Worm (Caenorhabditis elegans) whole organism, late embryonic: ENCODE results near the gene sna-2.

Experiments used
- C08G9.2 ChIP-seq: sonication (generic microtip); optimal IDR thresholded peaks from 2 replicates; lab custom pipeline; 2016; ENCODE audit warnings: mild to moderate bottlenecking, missing genetic modification characterization, moderate library complexity, missing compliant biosample characterization
- T23F11.4 ChIP-seq: fragments of 200-800 bp; sonication (Bioruptor generic); optimal IDR thresholded peaks from 2 replicates; lab custom pipeline; 2018; ENCODE audit warnings: mild to moderate bottlenecking, missing genetic modification characterization, missing compliant biosample characterization
- ahr-1 ChIP-seq: sonication (generic microtip); optimal IDR thresholded peaks from 2 replicates; lab custom pipeline; 2016; ENCODE audit warnings: missing genetic modification characterization, missing compliant biosample characterization
- ceh-14 ChIP-seq: sonication (generic microtip); optimal IDR thresholded peaks from 2 replicates; lab custom pipeline; 2016; ENCODE audit warnings: missing genotype, missing genetic modification characterization, missing compliant biosample characterization
- ceh-18 ChIP-seq: sonication (generic microtip); optimal IDR thresholded peaks from 2 replicates; lab custom pipeline; 2016; ENCODE audit warnings: missing genetic modification characterization, missing compliant biosample characterization
- ceh-19 ChIP-seq: fragments of 200-800 bp; sonication (Bioruptor generic); optimal IDR thresholded peaks from 2 replicates; lab custom pipeline; 2018; ENCODE audit warnings: mild to moderate bottlenecking, missing genetic modification characterization, missing compliant biosample characterization
- ceh-2 ChIP-seq: sonication (generic microtip); optimal IDR thresholded peaks from 2 replicates; lab custom pipeline; 2016; ENCODE audit warnings: missing genotype, missing genetic modification characterization, missing compliant biosample characterization
- ceh-30 ChIP-seq: fragments of 150-350 bp; optimal IDR thresholded peaks from 2 replicates; lab custom pipeline; 2014; ENCODE audit warnings: missing biosample characterization, missing genetic modification characterization
- ceh-31 ChIP-seq: sonication (generic microtip); optimal IDR thresholded peaks from 2 replicates; lab custom pipeline; 2016; ENCODE audit warnings: missing genetic modification characterization, missing compliant biosample characterization
- ceh-34 ChIP-seq: sonication (generic microtip); optimal IDR thresholded peaks from 2 replicates; lab custom pipeline; 2016; ENCODE audit warnings: mild to moderate bottlenecking, missing genetic modification characterization, missing compliant biosample characterization
- che-1 ChIP-seq: sonication (generic microtip); optimal IDR thresholded peaks from 2 replicates; lab custom pipeline; 2016; ENCODE audit warnings: mild to moderate bottlenecking, missing genetic modification characterization, missing compliant biosample characterization
- dve-1 ChIP-seq: sonication (generic microtip); optimal IDR thresholded peaks from 2 replicates; lab custom pipeline; 2017; ENCODE audit warnings: antibody characterized with exemption, mild to moderate bottlenecking, missing genetic modification characterization, missing compliant biosample characterization
- elt-2 ChIP-seq: sonication (generic microtip); optimal IDR thresholded peaks from 2 replicates; lab custom pipeline; 2016; ENCODE audit warnings: missing genetic modification reagents, missing genetic modification characterization, missing compliant biosample characterization
- elt-4 ChIP-seq: sonication (generic microtip); optimal IDR thresholded peaks from 2 replicates; lab custom pipeline; 2016; ENCODE audit warnings: missing genetic modification characterization, missing compliant biosample characterization
- ets-4 ChIP-seq: sonication (generic microtip); optimal IDR thresholded peaks from 2 replicates; lab custom pipeline; 2016; ENCODE audit warnings: missing genetic modification characterization, missing compliant biosample characterization
- eyg-1 ChIP-seq: sonication (generic microtip); optimal IDR thresholded peaks from 2 replicates; lab custom pipeline; 2016; ENCODE audit warnings: missing genotype, missing genetic modification characterization, missing compliant biosample characterization
- fkh-6 ChIP-seq: sonication (generic microtip); optimal IDR thresholded peaks from 2 replicates; lab custom pipeline; 2016; ENCODE audit warnings: missing genetic modification characterization, missing compliant biosample characterization
- lin-11 ChIP-seq: fragments of 200-800 bp; sonication (Bioruptor generic); optimal IDR thresholded peaks from 2 replicates; lab custom pipeline; 2018; ENCODE audit warnings: mild to moderate bottlenecking, missing genetic modification characterization, missing compliant biosample characterization
- mec-3 ChIP-seq: sonication (generic microtip); optimal IDR thresholded peaks from 2 replicates; lab custom pipeline; 2016; ENCODE audit warnings: borderline replicate concordance, missing genetic modification characterization, missing compliant biosample characterization
- nfya-1 ChIP-seq: sonication (generic microtip); optimal IDR thresholded peaks from 2 replicates; lab custom pipeline; 2017; ENCODE audit warnings: missing genetic modification characterization, mild to moderate bottlenecking, missing compliant biosample characterization, antibody characterized with exemption, moderate library complexity
- nhr-232 ChIP-seq: sonication (generic microtip); optimal IDR thresholded peaks from 2 replicates; lab custom pipeline; 2016; ENCODE audit warnings: missing genetic modification characterization, missing compliant biosample characterization
- pag-3 ChIP-seq: sonication (generic microtip); optimal IDR thresholded peaks from 2 replicates; lab custom pipeline; 2016; ENCODE audit warnings: missing compliant biosample characterization, missing genetic modification characterization, borderline replicate concordance
- pax-1 ChIP-seq: fragments of 150-350 bp; optimal IDR thresholded peaks from 2 replicates; lab custom pipeline; 2014; ENCODE audit warnings: missing biosample characterization, missing genetic modification characterization
- pha-4 ChIP-seq: fragments of 150-350 bp; optimal IDR thresholded peaks from 2 replicates; lab custom pipeline; 2018; ENCODE audit warnings: missing biosample characterization, missing genetic modification reagents, missing genetic modification characterization
- pqm-1 ChIP-seq: sonication (generic microtip); optimal IDR thresholded peaks from 2 replicates; lab custom pipeline; 2016; ENCODE audit warnings: missing genetic modification characterization, missing compliant biosample characterization
- rnt-1 ChIP-seq: sonication (generic microtip); optimal IDR thresholded peaks from 2 replicates; lab custom pipeline; 2016; ENCODE audit warnings: missing genetic modification characterization, missing compliant biosample characterization
- sdc-2 ChIP-seq: sonication (generic microtip); optimal IDR thresholded peaks from 2 replicates; lab custom pipeline; 2016; ENCODE audit warnings: missing genotype, missing genetic modification characterization, missing compliant biosample characterization
- sox-4 ChIP-seq: sonication (generic microtip); optimal IDR thresholded peaks from 2 replicates; lab custom pipeline; 2017; ENCODE audit warnings: mild to moderate bottlenecking, missing genetic modification characterization, inconsistent platforms, missing compliant biosample characterization
- syd-9 ChIP-seq: sonication (generic microtip); optimal IDR thresholded peaks from 2 replicates; lab custom pipeline; 2016; ENCODE audit warnings: mild to moderate bottlenecking, missing genetic modification characterization, moderate library complexity, missing compliant biosample characterization
- tbx-2 ChIP-seq: sonication (generic microtip); optimal IDR thresholded peaks from 2 replicates; lab custom pipeline; 2016; ENCODE audit warnings: missing genetic modification characterization, missing compliant biosample characterization
- tbx-7 ChIP-seq: sonication (generic microtip); optimal IDR thresholded peaks from 2 replicates; lab custom pipeline; 2016; ENCODE audit warnings: missing genotype, missing genetic modification characterization, missing compliant biosample characterization
- ttx-3 ChIP-seq: sonication (generic microtip); optimal IDR thresholded peaks from 2 replicates; lab custom pipeline; 2016; ENCODE audit warnings: missing genetic modification reagents, missing genetic modification characterization, missing compliant biosample characterization
- unc-3 ChIP-seq, 2 experiments: fragments of 200-800 bp in 1 of 2; sonication (Bioruptor generic) in 1 of 2; sonication (generic microtip) in 1 of 2; conservative IDR thresholded peaks in 1 of 2; optimal IDR thresholded peaks in 1 of 2; 2 replicates each; pipeline versions ENCODE4 v1.3.6 to Lab custom; 2016 to 2022; ENCODE audit warnings: missing compliant biosample characterization in 2 of 2, missing genetic modification characterization in 2 of 2, missing genetic modification reagents in 1 of 2
- unc-42 ChIP-seq: sonication (generic microtip); optimal IDR thresholded peaks from 2 replicates; lab custom pipeline; 2016; ENCODE audit warnings: missing genotype, missing genetic modification characterization, missing compliant biosample characterization
- unc-86 ChIP-seq: sonication (generic microtip); optimal IDR thresholded peaks from 2 replicates; lab custom pipeline; 2016; ENCODE audit warnings: missing genetic modification characterization, missing compliant biosample characterization
- zip-5 ChIP-seq: sonication (generic microtip); optimal IDR thresholded peaks from 2 replicates; lab custom pipeline; 2016; ENCODE audit warnings: missing genetic modification characterization, missing compliant biosample characterization

Gene sna-2

ce11 chrIV:9777535-9777934, at the start of gene sna-2:
TSS of gene sna-2 (minus strand) at chrIV:9777634.
- TF ChIP-seq ceh-31 (tag; lab: Kevin White, UChicago), result peak; percentile 92
- peak; percentile 83 for TF ChIP-seq C08G9.2 (tag; lab: Kevin White, UChicago)
- peak; percentile 54 for TF ChIP-seq unc-42 (tag; lab: Kevin White, UChicago)
- TF ChIP-seq tbx-7, result peak; percentile 37
- peak; percentile 69 for TF ChIP-seq ceh-2
- TF ChIP-seq ceh-30, result no peak
- TF ChIP-seq ceh-14 (tag; lab: Kevin White, UChicago), result no peak
- peak; percentile 45 for TF ChIP-seq tbx-2
- TF ChIP-seq nfya-1 (tag; lab: Kevin White, UChicago), result peak; percentile 20
- no peak for TF ChIP-seq syd-9 (tag; lab: Kevin White, UChicago)
- TF ChIP-seq ets-4 (tag; lab: Kevin White, UChicago), result peak; percentile 66
- TF ChIP-seq rnt-1 (tag; lab: Kevin White, UChicago), result peak; percentile 50

- no peak for TF ChIP-seq nhr-232
- no peak for TF ChIP-seq ceh-14 (tag; lab: Kevin White, UChicago)
- TF ChIP-seq pqm-1, result no peak
- no peak for TF ChIP-seq pax-1
Observed at ce11 chrIV:9825196-9825744, 47.8 kb upstream of the sna-2 start, which contains the start of gene mtr-4. TSS of gene mtr-4 (plus strand) at chrIV:9825694.

- TF ChIP-seq fkh-6 (tag; lab: Kevin White, UChicago) (no peak), ceh-18 (tag; lab: Kevin White, UChicago) (no peak)
- TF ChIP-seq, all 69 proteins: peak for 0
Observed at ce11 chrIV:9824480-9824879, 47.0 kb upstream of the sna-2 start, which contains the start of gene catp-6. TSS of gene catp-6 (minus strand) at chrIV:9824580.

- no peak for TF ChIP-seq ceh-19 (GFP tag; lab: Kevin White, UChicago)
- peak; percentile 9 for TF ChIP-seq C08G9.2 (tag; lab: Kevin White, UChicago)
Observed at ce11 chrIV:9822585-9822984, 45.2 kb upstream of the sna-2 start.

ce11 chrIV:9821621-9822020, 44.2 kb upstream of the sna-2 start, which contains the start of gene col-123:
TSS of gene col-123 (plus strand) at chrIV:9821921.
- TF ChIP-seq sdc-2 (tag; lab: Kevin White, UChicago) (no peak), unc-42 (tag; lab: Kevin White, UChicago) (no peak), ahr-1 (tag; lab: Kevin White, UChicago) (no peak), elt-2 (tag; lab: Kevin White, UChicago) (no peak), unc-3 (GFP tag; conservative IDR thresholded peaks at IDR 0.05; lab: Robert Waterston, UW) (no peak), unc-3 (tag; optimal IDR thresholded peaks at IDR 0.05; lab: Kevin White, UChicago) (no peak), unc-86 (no peak), pag-3 (tag; lab: Kevin White, UChicago) (no peak)

- TF ChIP-seq ceh-34 (tag; lab: Kevin White, UChicago) (no peak), sox-4 (no peak), tbx-7 (no peak), che-1 (no peak), elt-4 (tag; lab: Kevin White, UChicago) (no peak), pha-4 (tag; lab: Kevin White, UChicago) (no peak), ttx-3 (no peak), mec-3 (tag; lab: Kevin White, UChicago) (no peak), unc-3 (GFP tag; conservative IDR thresholded peaks at IDR 0.05; lab: Robert Waterston, UW) (no peak), unc-3 (tag; optimal IDR thresholded peaks at IDR 0.05; lab: Kevin White, UChicago) (no peak), eyg-1 (tag; lab: Kevin White, UChicago) (no peak), zip-5 (no peak), lin-11 (no peak), dve-1 (tag; lab: Kevin White, UChicago) (no peak), unc-42 (tag; lab: Kevin White, UChicago) (no peak), nfya-1 (tag; lab: Kevin White, UChicago) (no peak), T23F11.4 (GFP tag; lab: Kevin White, UChicago) (no peak)
Observed at ce11 chrIV:9815432-9815831, 38.0 kb upstream of the sna-2 start, which contains the start of gene egl-20. TSS of gene egl-20 (minus strand) at chrIV:9815532.
